Fruit fly (Drosophila melanogaster): ENCODE data around the gene Gk1.
A peak's percentile ranks its signal among the peaks of the same experiment; 100 is the strongest.

- TF ChIP-seq usp (GFP tag; optimal IDR thresholded peaks at IDR 0.05) (no peak), CrebA (GFP tag; optimal IDR thresholded peaks at IDR 0.05; ENCODE audit: borderline replicate concordance) (no peak), br (GFP tag; optimal IDR thresholded peaks at IDR 0.05) (no peak), woc (GFP tag; optimal IDR thresholded peaks at IDR 0.05) (no peak), dl (GFP tag; optimal IDR thresholded peaks at IDR 0.05; ENCODE audit: insufficient read depth in 1 of 2, partially characterized antibody in 2 of 2) (no peak), dsf (GFP tag; optimal IDR thresholded peaks at IDR 0.05; ENCODE audit: borderline replicate concordance) (peak; percentile 51), Hnf4 (GFP tag; optimal IDR thresholded peaks at IDR 0.05) (peak; percentile 81), psq (GFP tag; optimal IDR thresholded peaks at IDR 0.05) (peak; percentile 91), Abd-B (GFP tag; optimal IDR thresholded peaks at IDR 0.05) (no peak)
Measured at dm6 chr3L:205723-206284, at the start of gene Gk1, which contains the start of gene CG13876.

Measured in whole organism, wandering third instar larva.